Fruit fly (Drosophila melanogaster) whole organism, embryonic: ENCODE results near the gene Mvd.

Experiments used
- Asciz ChIP-seq: fragments of 200-800 bp; sonication (Bioruptor generic); optimal IDR thresholded peaks from 2 replicates; lab custom pipeline; 2017; ENCODE audit warnings: missing biosample characterization, mild to moderate bottlenecking, missing genetic modification characterization, missing genetic modification reagents
- CG10147 ChIP-seq: fragments of 200-800 bp; sonication (Bioruptor generic); optimal IDR thresholded peaks from 2 replicates; lab custom pipeline; 2019; ENCODE audit warnings: missing biosample characterization, mild to moderate bottlenecking, missing genetic modification characterization, moderate library complexity
- CG10565 ChIP-seq: fragments of 200-800 bp; sonication (Bioruptor generic); optimal IDR thresholded peaks from 3 replicates; lab custom pipeline; 2016; ENCODE audit warnings: missing biosample characterization, mild to moderate bottlenecking, missing genetic modification characterization
- CG10654 ChIP-seq: fragments of 200-800 bp; sonication (Bioruptor generic); optimal IDR thresholded peaks from 2 replicates; lab custom pipeline; 2016; ENCODE audit warnings: missing biosample characterization, missing genetic modification characterization
- CG13424 ChIP-seq: fragments of 200-800 bp; sonication (Bioruptor generic); optimal IDR thresholded peaks from 2 replicates; lab custom pipeline; 2019; ENCODE audit warnings: missing biosample characterization, mild to moderate bottlenecking, missing genetic modification characterization, moderate library complexity
- CG15073 ChIP-seq: fragments of 200-800 bp; sonication (Bioruptor generic); optimal IDR thresholded peaks from 2 replicates; lab custom pipeline; 2016; ENCODE audit warnings: missing biosample characterization, missing genetic modification characterization
- CG15479 ChIP-seq: fragments of 200-800 bp; sonication (Bioruptor generic); optimal IDR thresholded peaks from 3 replicates; lab custom pipeline; 2019; ENCODE audit warnings: missing biosample characterization, mild to moderate bottlenecking, missing genetic modification characterization, moderate library complexity
- CG15514 ChIP-seq: fragments of 200-800 bp; sonication (Bioruptor generic); optimal IDR thresholded peaks from 3 replicates; lab custom pipeline; 2017; ENCODE audit warnings: missing biosample characterization, missing genetic modification characterization, mild to moderate bottlenecking, moderate library complexity, missing genetic modification reagents
- CG16813 ChIP-seq: fragments of 200-800 bp; sonication (Bioruptor generic); IDR thresholded peaks from 3 replicates; pipeline ENCODE4 v1.3.6; 2022; ENCODE audit warnings: missing biosample characterization, missing genetic modification characterization; ENCODE audit not compliant: partially characterized antibody
- CG16863 ChIP-seq: fragments of 200-800 bp; sonication (Bioruptor generic); optimal IDR thresholded peaks from 3 replicates; lab custom pipeline; 2016; ENCODE audit warnings: missing biosample characterization, missing genetic modification characterization
- CG17186 ChIP-seq: fragments of 200-800 bp; sonication (Bioruptor generic); optimal IDR thresholded peaks from 3 replicates; lab custom pipeline; 2017; ENCODE audit warnings: missing biosample characterization, missing genetic modification reagents, missing genetic modification characterization
- CG18262 ChIP-seq: fragments of 200-800 bp; optimal IDR thresholded peaks from 3 replicates; lab custom pipeline; 2019; ENCODE audit warnings: missing biosample characterization, mild to moderate bottlenecking, missing genetic modification characterization, moderate library complexity
- CG30020 ChIP-seq: fragments of 200-800 bp; optimal IDR thresholded peaks from 2 replicates; lab custom pipeline; 2019; ENCODE audit warnings: missing biosample characterization, mild to moderate bottlenecking, missing genetic modification characterization, moderate library complexity
- CG30403 ChIP-seq: fragments of 200-800 bp; sonication (Bioruptor generic); optimal IDR thresholded peaks from 3 replicates; lab custom pipeline; 2016; ENCODE audit warnings: missing biosample characterization, missing genetic modification characterization
- CG31441 ChIP-seq: fragments of 200-800 bp; sonication (Bioruptor generic); IDR thresholded peaks from 2 replicates; pipeline ENCODE4 v1.3.6; 2022; ENCODE audit warnings: missing biosample characterization, missing genetic modification characterization
- CG33557 ChIP-seq: fragments of 200-800 bp; sonication (Bioruptor generic); optimal IDR thresholded peaks from 2 replicates; lab custom pipeline; 2019; ENCODE audit warnings: missing biosample characterization, mild to moderate bottlenecking, missing genetic modification characterization, moderate library complexity
- CG3407 ChIP-seq: fragments of 200-800 bp; sonication (Bioruptor generic); optimal IDR thresholded peaks from 2 replicates; lab custom pipeline; 2018; ENCODE audit warnings: missing biosample characterization, mild to moderate bottlenecking, missing genetic modification characterization
- CG3847 ChIP-seq: fragments of 200-800 bp; sonication (Bioruptor generic); IDR thresholded peaks from 2 replicates; pipeline ENCODE4 v1.3.6; 2022; ENCODE audit warnings: missing biosample characterization, missing genetic modification characterization
- CG8478 ChIP-seq: fragments of >200 bp; optimal IDR thresholded peaks from 2 replicates; lab custom pipeline; 2018
- CG9932 ChIP-seq: fragments of 200-800 bp; sonication (Bioruptor generic); IDR thresholded peaks from 2 replicates; pipeline ENCODE4 v1.3.6; 2022; ENCODE audit warnings: missing biosample characterization, missing genetic modification characterization
- Drgx ChIP-seq: fragments of 200-800 bp; sonication (Bioruptor generic); IDR thresholded peaks from 2 replicates; pipeline ENCODE4 v1.3.6; 2022; ENCODE audit warnings: missing biosample characterization, missing genetic modification characterization
- E2f2 ChIP-seq: fragments of 200-800 bp; sonication (Bioruptor generic); IDR thresholded peaks from 2 replicates; pipeline ENCODE4 v1.3.6; 2022; ENCODE audit warnings: missing biosample characterization, missing genetic modification characterization
- Gug ChIP-seq: fragments of 200-800 bp; sonication (Bioruptor generic); IDR thresholded peaks from 4 replicates; pipeline ENCODE4 v1.3.6; 2022; ENCODE audit warnings: missing biosample characterization, missing genetic modification characterization
- H2.0 ChIP-seq: fragments of 200-800 bp; sonication (Bioruptor generic); IDR thresholded peaks from 2 replicates; pipeline ENCODE4 v1.3.6; 2022; ENCODE audit warnings: missing biosample characterization, missing genetic modification characterization
- HLH4C ChIP-seq: fragments of 200-800 bp; sonication (Bioruptor generic); IDR thresholded peaks from 3 replicates; pipeline ENCODE4 v1.3.6; 2022; ENCODE audit warnings: missing biosample characterization, missing genetic modification characterization; ENCODE audit not compliant: partially characterized antibody
- Jarid2 ChIP-seq: fragments of 200-800 bp; sonication (Bioruptor generic); optimal IDR thresholded peaks from 3 replicates; lab custom pipeline; 2017; ENCODE audit warnings: mild to moderate bottlenecking, missing biosample characterization, missing genetic modification reagents, missing genetic modification characterization
- NK7.1 ChIP-seq: fragments of 200-800 bp; sonication (Bioruptor generic); optimal IDR thresholded peaks from 3 replicates; lab custom pipeline; 2016; ENCODE audit warnings: missing biosample characterization, missing genetic modification characterization
- Nf-YA ChIP-seq: fragments of 200-800 bp; sonication (Bioruptor generic); IDR thresholded peaks from 2 replicates; pipeline ENCODE4 v1.3.6; 2022; ENCODE audit warnings: missing biosample characterization, missing genetic modification characterization
- Nf-YB ChIP-seq: fragments of 200-800 bp; sonication (Bioruptor generic); optimal IDR thresholded peaks from 3 replicates; lab custom pipeline; 2019; ENCODE audit warnings: missing biosample characterization, mild to moderate bottlenecking, missing genetic modification characterization, moderate library complexity
- Opbp ChIP-seq: fragments of 200-800 bp; sonication (Bioruptor generic); IDR thresholded peaks from 3 replicates; pipeline ENCODE4 v1.3.6; 2022; ENCODE audit warnings: missing biosample characterization, missing genetic modification characterization; ENCODE audit not compliant: partially characterized antibody
- Ptx1 ChIP-seq: fragments of 200-800 bp; sonication (Bioruptor generic); IDR thresholded peaks from 2 replicates; pipeline ENCODE4 v1.3.6; 2022; ENCODE audit warnings: missing biosample characterization, missing genetic modification characterization
- Sin3A ChIP-seq: fragments of >200 bp; optimal IDR thresholded peaks from 2 replicates; lab custom pipeline; 2018
- Ssrp ChIP-seq: fragments of 200-800 bp; sonication (Bioruptor generic); optimal IDR thresholded peaks from 2 replicates; lab custom pipeline; 2018; ENCODE audit warnings: missing biosample characterization, mild to moderate bottlenecking, missing genetic modification characterization, moderate library complexity
- Taf1 ChIP-seq: fragments of 200-800 bp; sonication (Bioruptor generic); IDR thresholded peaks from 2 replicates; pipeline ENCODE4 v1.3.6; 2022; ENCODE audit warnings: missing biosample characterization, missing genetic modification characterization
- abd-A ChIP-seq: fragments of 200-800 bp; sonication (Bioruptor generic); optimal IDR thresholded peaks from 3 replicates; lab custom pipeline; 2019; ENCODE audit warnings: missing biosample characterization, mild to moderate bottlenecking, missing genetic modification characterization, moderate library complexity
- cato ChIP-seq: fragments of 200-800 bp; sonication (Bioruptor generic); optimal IDR thresholded peaks from 2 replicates; lab custom pipeline; 2016; ENCODE audit warnings: missing biosample characterization, missing genetic modification characterization, borderline replicate concordance
- da ChIP-seq: fragments of 200-800 bp; sonication (Bioruptor generic); optimal IDR thresholded peaks from 2 replicates; lab custom pipeline; 2016; ENCODE audit warnings: missing biosample characterization, missing genetic modification characterization
- dan ChIP-seq: fragments of 200-800 bp; sonication (Bioruptor generic); IDR thresholded peaks from 2 replicates; pipeline ENCODE4 v1.3.6; 2022; ENCODE audit warnings: missing biosample characterization, missing genetic modification characterization
- exex ChIP-seq: fragments of 200-800 bp; sonication (Bioruptor generic); optimal IDR thresholded peaks from 4 replicates; lab custom pipeline; 2018; ENCODE audit warnings: missing biosample characterization, mild to moderate bottlenecking, missing genetic modification characterization, moderate library complexity
- insv ChIP-seq, 2 experiments: fragments of 200-800 bp; sonication (Bioruptor generic); optimal IDR thresholded peaks; 3 replicates each; lab custom pipeline; 2016 to 2018; ENCODE audit warnings: missing biosample characterization in 2 of 2, missing genetic modification characterization in 2 of 2
- kni ChIP-seq: fragments of 200-800 bp; sonication (Bioruptor generic); optimal IDR thresholded peaks from 3 replicates; lab custom pipeline; 2017; ENCODE audit warnings: mild to moderate bottlenecking, missing biosample characterization, missing genetic modification reagents, missing genetic modification characterization
- nerfin-1 ChIP-seq: fragments of 200-800 bp; sonication (Bioruptor generic); optimal IDR thresholded peaks from 3 replicates; lab custom pipeline; 2019; ENCODE audit warnings: missing biosample characterization, mild to moderate bottlenecking, missing genetic modification characterization, moderate library complexity
- pnt ChIP-seq: fragments of 200-800 bp; sonication (Bioruptor generic); optimal IDR thresholded peaks from 3 replicates; lab custom pipeline; 2016; ENCODE audit warnings: missing biosample characterization, missing genetic modification characterization
- schlank ChIP-seq: fragments of 200-800 bp; sonication (Bioruptor generic); optimal IDR thresholded peaks from 2 replicates; lab custom pipeline; 2018; ENCODE audit warnings: missing biosample characterization, mild to moderate bottlenecking, missing genetic modification characterization
- sima ChIP-seq: fragments of 200-800 bp; sonication (Bioruptor generic); optimal IDR thresholded peaks from 2 replicates; lab custom pipeline; 2016; ENCODE audit warnings: missing biosample characterization, missing genetic modification characterization
- sna ChIP-seq: fragments of 200-800 bp; sonication (Bioruptor generic); IDR thresholded peaks from 2 replicates; pipeline ENCODE4 v1.3.6; 2022; ENCODE audit warnings: missing biosample characterization, missing genetic modification characterization; ENCODE audit not compliant: partially characterized antibody
- toy ChIP-seq: fragments of 200-800 bp; sonication (Bioruptor generic); IDR thresholded peaks from 2 replicates; pipeline ENCODE4 v1.3.6; 2022; ENCODE audit warnings: missing biosample characterization, missing genetic modification characterization
- twi ChIP-seq: fragments of 200-800 bp; optimal IDR thresholded peaks from 2 replicates; lab custom pipeline; 2019; ENCODE audit warnings: missing biosample characterization, mild to moderate bottlenecking, missing genetic modification characterization, moderate library complexity
- unpg ChIP-seq: fragments of 200-800 bp; sonication (Bioruptor generic); optimal IDR thresholded peaks from 3 replicates; lab custom pipeline; 2018; ENCODE audit warnings: missing biosample characterization, mild to moderate bottlenecking, missing genetic modification characterization, moderate library complexity
- usp ChIP-seq: fragments of >200 bp; optimal IDR thresholded peaks from 2 replicates; lab custom pipeline; 2017; ENCODE audit warnings: missing biosample characterization, missing genetic modification characterization
- vfl ChIP-seq: fragments of 200-800 bp; sonication (Bioruptor generic); optimal IDR thresholded peaks from 2 replicates; lab custom pipeline; 2016; ENCODE audit warnings: missing biosample characterization, missing genetic modification characterization
- vnd ChIP-seq: fragments of 200-800 bp; sonication (Bioruptor generic); IDR thresholded peaks from 3 replicates; pipeline ENCODE4 v1.3.6; 2022; ENCODE audit warnings: missing biosample characterization, missing genetic modification characterization; ENCODE audit not compliant: partially characterized antibody

Gene Mvd

dm6 chrX:15712409-15712808 lies 36.6 kb upstream of the Mvd start, which contains the start of gene HUWE1 (continued):
- TF ChIP-seq Ptx1 (no peak), da (no peak), Taf1 (GFP tag; lab: Robert Waterston, UW) (no peak), CG13424 (tag; lab: Kevin White, UChicago) (no peak), Gug (no peak), CG30020 (tag; lab: Kevin White, UChicago) (peak; percentile 54), Sin3A (lab: Kevin White, UChicago) (no peak), CG15479 (GFP tag; lab: Kevin White, UChicago) (no peak), Asciz (GFP tag; lab: Kevin White, UChicago) (no peak), CG3847 (peak; percentile 59), unpg (GFP tag; lab: Kevin White, UChicago) (no peak), vnd (peak; percentile 67), pnt (GFP tag; lab: Kevin White, UChicago) (no peak), CG17186 (GFP tag; lab: Kevin White, UChicago) (peak; percentile 56), twi (tag; lab: Kevin White, UChicago) (no peak), sima (GFP tag; lab: Kevin White, UChicago) (no peak), sna (peak; percentile 44), CG16863 (GFP tag; lab: Kevin White, UChicago) (no peak), cato (GFP tag; lab: Kevin White, UChicago) (no peak), CG31441 (GFP tag; lab: Robert Waterston, UW) (no peak), NK7.1 (GFP tag; lab: Kevin White, UChicago) (no peak), schlank (tag; lab: Kevin White, UChicago) (no peak), kni (GFP tag; lab: Kevin White, UChicago) (no peak), H2.0 (GFP tag; lab: Robert Waterston, UW) (no peak), vfl (GFP tag; lab: Kevin White, UChicago) (no peak), CG30403 (GFP tag; lab: Kevin White, UChicago) (no peak), Nf-YB (GFP tag; lab: Kevin White, UChicago) (no peak), insv (GFP tag; optimal IDR thresholded peaks at IDR 0.05; lab: Kevin White, UChicago) (no peak), CG15514 (peak; percentile 70), Opbp (GFP tag; lab: Robert Waterston, UW) (peak; percentile 81), CG10654 (GFP tag; lab: Kevin White, UChicago) (no peak), nerfin-1 (tag; lab: Kevin White, UChicago) (peak; percentile 1), CG16813 (peak; percentile 83), Ssrp (no peak), CG33557 (GFP tag; lab: Kevin White, UChicago) (peak; percentile 5), E2f2 (GFP tag; lab: Robert Waterston, UW) (peak; percentile 72), CG10147 (GFP tag; lab: Kevin White, UChicago) (no peak), Jarid2 (GFP tag; lab: Kevin White, UChicago) (no peak), Drgx (no peak), CG18262 (no peak), Nf-YA (GFP tag; lab: Robert Waterston, UW) (no peak), toy (GFP tag; lab: Robert Waterston, UW) (no peak), CG8478 (no peak), CG9932 (GFP tag; lab: Robert Waterston, UW) (peak; percentile 38; the same call in 1 of the 2 replicates), CG10565 (GFP tag; lab: Kevin White, UChicago) (no peak), CG15073 (no peak), exex (tag; lab: Kevin White, UChicago) (no peak), usp (GFP tag; lab: Kevin White, UChicago) (no peak), abd-A (no peak), dan (GFP tag; lab: Robert Waterston, UW) (no peak), CG3407 (no peak), HLH4C (GFP tag; lab: Robert Waterston, UW) (peak; percentile 71)
